Fruit fly (Drosophila melanogaster): ENCODE results near the gene CG9396.
A peak's percentile ranks its signal among the peaks of the same experiment; 100 is the strongest.

The CG9396 gene

DNA sequence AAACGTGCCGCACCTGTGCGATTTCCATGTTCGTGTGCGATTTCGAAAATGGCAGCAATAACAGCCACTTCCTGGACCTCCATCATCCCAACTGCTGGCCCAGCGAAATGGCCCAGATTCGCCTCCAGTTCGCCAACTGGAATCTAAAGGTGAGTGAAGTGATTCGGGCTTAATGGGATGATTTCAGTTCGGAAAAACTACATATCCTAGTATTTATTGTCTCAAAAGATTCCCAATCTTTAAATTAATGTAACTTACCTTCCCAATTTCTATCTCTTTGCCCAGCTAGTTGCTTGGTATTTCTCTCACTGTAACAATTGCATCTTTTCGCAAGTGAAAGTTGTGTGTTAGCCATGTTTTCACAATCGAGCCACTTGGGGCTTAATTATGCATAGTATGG is 10.6 kb upstream of the CG9396 start:
- TF ChIP-seq CG14711 (tag; optimal IDR thresholded peaks at IDR 0.05), result no peak
- no peak for TF ChIP-seq Mnt (GFP tag; optimal IDR thresholded peaks at IDR 0.05)
- no peak for TF ChIP-seq CG5204 (GFP tag; optimal IDR thresholded peaks at IDR 0.05)
- TF ChIP-seq cnc (optimal IDR thresholded peaks at IDR 0.05), result no peak

DNA sequence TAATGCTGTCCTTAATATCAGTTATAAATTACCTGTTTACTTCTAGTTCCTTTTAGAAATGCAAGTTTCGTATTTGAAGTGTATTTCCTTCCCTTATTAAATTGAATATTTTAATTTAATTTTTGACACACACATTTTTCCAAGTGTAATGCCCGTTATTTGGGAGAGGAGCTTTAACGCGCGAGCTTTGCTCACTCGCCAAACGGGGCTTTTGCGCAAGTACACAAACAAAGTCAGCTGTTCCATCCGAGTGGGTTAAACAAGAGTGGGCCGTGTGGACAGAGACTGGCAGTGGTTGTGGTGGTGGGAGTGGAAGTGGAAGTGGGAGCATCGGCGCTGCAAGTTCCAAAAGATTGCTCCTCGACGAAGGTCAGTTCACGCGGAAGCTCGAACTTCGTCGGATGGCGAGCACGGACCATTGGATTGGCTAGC is 9.7 kb upstream of the CG9396 start, which contains the start of gene CG8301:
Gene CG8301 (plus strand): TSS at position 218 of the 432 bp plus-strand sequence.
- TF ChIP-seq kay (GFP tag; ENCODE audit: borderline replicate concordance) (no peak), CG11617 (GFP tag; optimal IDR thresholded peaks at IDR 0.05) (peak; percentile 26), cnc (optimal IDR thresholded peaks at IDR 0.05) (no peak), CG14711 (tag; optimal IDR thresholded peaks at IDR 0.05) (peak; percentile 6), CG7101 (tag; optimal IDR thresholded peaks at IDR 0.05) (peak; percentile 25), Mnt (GFP tag; optimal IDR thresholded peaks at IDR 0.05) (no peak), toe (GFP tag; optimal IDR thresholded peaks at IDR 0.05) (no peak), Crg-1 (GFP tag; optimal IDR thresholded peaks at IDR 0.05) (no peak), ovo (GFP tag; optimal IDR thresholded peaks at IDR 0.05) (peak; percentile 97), CG12768 (GFP tag; optimal IDR thresholded peaks at IDR 0.05) (peak; percentile 36), Clk (GFP tag; optimal IDR thresholded peaks at IDR 0.05) (no peak), CG33017 (tag; optimal IDR thresholded peaks at IDR 0.05) (peak; percentile 29), Hr96 (GFP tag; optimal IDR thresholded peaks at IDR 0.05) (no peak), bab1 (GFP tag; optimal IDR thresholded peaks at IDR 0.05) (peak; percentile 61), tj (GFP tag; optimal IDR thresholded peaks at IDR 0.05) (peak; percentile 26), cic (GFP tag; optimal IDR thresholded peaks at IDR 0.05) (peak; percentile 6), pad (GFP tag; optimal IDR thresholded peaks at IDR 0.05) (no peak), CG5204 (GFP tag; optimal IDR thresholded peaks at IDR 0.05) (no peak), CG1620 (GFP tag; optimal IDR thresholded peaks at IDR 0.05) (peak; percentile 0), CG7045 (GFP tag; optimal IDR thresholded peaks at IDR 0.05) (peak; percentile 22)

DNA sequence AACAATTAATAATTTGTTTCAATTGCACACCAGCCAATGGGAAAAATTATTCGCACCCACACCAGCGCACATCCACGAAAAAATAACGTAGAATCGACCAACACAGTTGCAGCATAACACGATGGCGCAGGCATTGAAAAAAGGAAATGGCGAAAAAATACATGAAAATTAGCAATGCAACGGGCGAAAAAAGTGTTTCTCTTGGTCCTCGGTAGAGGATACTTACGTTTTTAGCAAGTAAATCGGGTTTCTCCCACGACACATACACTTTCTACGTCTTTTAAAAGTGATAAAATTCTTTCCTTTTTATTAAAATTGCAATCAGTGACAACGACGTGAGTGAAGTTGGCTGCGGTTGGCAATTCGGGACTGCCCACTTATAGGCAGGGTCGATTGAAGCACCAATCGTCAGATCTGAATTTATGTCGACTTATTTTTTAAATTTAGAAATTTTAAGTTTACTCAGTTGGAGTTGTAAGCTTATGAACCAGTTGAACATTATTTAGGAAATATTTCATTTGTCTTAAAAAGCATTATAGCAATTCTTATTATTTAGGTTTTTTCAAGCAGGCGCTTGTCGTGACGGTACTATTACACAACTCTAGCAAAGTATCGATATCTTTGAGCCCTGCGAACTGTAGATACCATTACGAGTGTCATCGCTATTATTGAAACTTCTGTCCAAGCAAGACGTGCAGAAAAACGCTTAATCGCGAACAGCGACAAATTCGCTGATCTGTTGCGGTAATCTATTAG is 6.1 kb upstream of the CG9396 start, which contains the start of the genes Kap-alpha3 and Son:
Gene Kap-alpha3 (minus strand): TSS at position 352 of the 756 bp plus-strand sequence.
Gene Son (plus strand): TSS at position 661 of the 756 bp plus-strand sequence.
- TF ChIP-seq cic (GFP tag; optimal IDR thresholded peaks at IDR 0.05), result peak; percentile 86
- TF ChIP-seq Hr96 (GFP tag; optimal IDR thresholded peaks at IDR 0.05), result peak; percentile 97
- TF ChIP-seq kay (GFP tag; ENCODE audit: borderline replicate concordance), result no peak
- no peak for TF ChIP-seq cnc (optimal IDR thresholded peaks at IDR 0.05)
- TF ChIP-seq toe (GFP tag; optimal IDR thresholded peaks at IDR 0.05), result peak; percentile 98
- TF ChIP-seq bab1 (GFP tag; optimal IDR thresholded peaks at IDR 0.05), result peak; percentile 90
- TF ChIP-seq CG7045 (GFP tag; optimal IDR thresholded peaks at IDR 0.05), result peak; percentile 96
- TF ChIP-seq Crg-1 (GFP tag; optimal IDR thresholded peaks at IDR 0.05), result peak; percentile 97
- peak; percentile 97 for TF ChIP-seq CG14711 (tag; optimal IDR thresholded peaks at IDR 0.05)
- peak; percentile 85 for TF ChIP-seq tj (GFP tag; optimal IDR thresholded peaks at IDR 0.05)
- TF ChIP-seq CG7101 (tag; optimal IDR thresholded peaks at IDR 0.05), result peak; percentile 95
- TF ChIP-seq CG1620 (GFP tag; optimal IDR thresholded peaks at IDR 0.05), result peak; percentile 98
- TF ChIP-seq Mnt (GFP tag; optimal IDR thresholded peaks at IDR 0.05), result peak; percentile 95
- TF ChIP-seq CG11617 (GFP tag; optimal IDR thresholded peaks at IDR 0.05), result peak; percentile 98
- TF ChIP-seq Clk (GFP tag; optimal IDR thresholded peaks at IDR 0.05), result peak; percentile 88
- TF ChIP-seq pad (GFP tag; optimal IDR thresholded peaks at IDR 0.05), result peak; percentile 89
- peak; percentile 89 for TF ChIP-seq CG33017 (tag; optimal IDR thresholded peaks at IDR 0.05)
- TF ChIP-seq CG5204 (GFP tag; optimal IDR thresholded peaks at IDR 0.05), result no peak
- TF ChIP-seq ovo (GFP tag; optimal IDR thresholded peaks at IDR 0.05), result peak; percentile 96
- TF ChIP-seq CG12768 (GFP tag; optimal IDR thresholded peaks at IDR 0.05), result peak; percentile 96

DNA sequence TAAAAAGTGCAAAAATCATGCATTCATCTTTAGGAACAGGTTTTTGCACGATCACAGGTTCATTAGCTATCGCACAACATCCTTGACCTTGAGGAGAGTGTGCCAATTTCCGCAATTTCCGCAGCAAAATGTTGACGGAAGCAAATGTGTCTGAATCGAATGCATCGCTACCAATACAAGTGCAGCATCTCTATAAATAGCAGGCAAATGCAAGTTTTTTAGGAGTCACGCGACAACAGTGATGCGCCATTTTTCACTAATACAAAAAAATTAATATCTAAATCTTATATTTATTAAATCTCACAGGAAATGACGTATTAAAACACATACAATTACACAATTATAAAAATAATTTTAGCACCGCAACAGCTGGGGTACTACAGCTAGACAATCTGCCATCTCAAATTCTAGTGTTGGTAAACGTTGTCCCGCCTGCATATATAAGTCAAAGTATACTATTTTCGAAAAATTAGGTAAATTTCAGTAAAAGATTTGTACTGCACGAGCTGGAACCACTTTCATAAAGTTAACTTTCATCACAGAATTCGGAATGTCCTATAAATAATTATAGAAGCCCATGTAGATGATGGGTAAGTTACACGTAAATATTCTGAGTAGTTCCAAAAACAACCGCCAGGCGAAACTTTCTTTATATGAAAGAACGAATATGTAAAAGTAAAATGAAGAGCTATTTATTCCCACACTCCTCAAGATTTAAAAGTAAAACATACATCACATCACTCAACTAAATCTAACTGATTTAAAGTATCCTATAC is 2.6 kb upstream of the CG9396 start, which contains the start of gene CG9399:
Gene CG9399 (minus strand): TSS at position 400 of the 776 bp plus-strand sequence.
- TF ChIP-seq CG1620 (GFP tag; optimal IDR thresholded peaks at IDR 0.05) (peak; percentile 99), pad (GFP tag; optimal IDR thresholded peaks at IDR 0.05) (peak; percentile 92), CG12768 (GFP tag; optimal IDR thresholded peaks at IDR 0.05) (peak; percentile 98), Hr96 (GFP tag; optimal IDR thresholded peaks at IDR 0.05) (peak; percentile 93), toe (GFP tag; optimal IDR thresholded peaks at IDR 0.05) (peak; percentile 97), CG7101 (tag; optimal IDR thresholded peaks at IDR 0.05) (peak; percentile 99), CG11617 (GFP tag; optimal IDR thresholded peaks at IDR 0.05) (peak; percentile 99), cic (GFP tag; optimal IDR thresholded peaks at IDR 0.05) (peak; percentile 78), CG14711 (tag; optimal IDR thresholded peaks at IDR 0.05) (peak; percentile 97), tj (GFP tag; optimal IDR thresholded peaks at IDR 0.05) (peak; percentile 95), Mnt (GFP tag; optimal IDR thresholded peaks at IDR 0.05) (peak; percentile 96), CG7045 (GFP tag; optimal IDR thresholded peaks at IDR 0.05) (peak; percentile 98), Crg-1 (GFP tag; optimal IDR thresholded peaks at IDR 0.05) (peak; percentile 98), kay (GFP tag; ENCODE audit: borderline replicate concordance) (no peak), bab1 (GFP tag; optimal IDR thresholded peaks at IDR 0.05) (peak; percentile 97), Clk (GFP tag; optimal IDR thresholded peaks at IDR 0.05) (peak; percentile 97), ovo (GFP tag; optimal IDR thresholded peaks at IDR 0.05) (peak; percentile 93), CG33017 (tag; optimal IDR thresholded peaks at IDR 0.05) (peak; percentile 98), CG5204 (GFP tag; optimal IDR thresholded peaks at IDR 0.05) (peak; percentile 98), cnc (optimal IDR thresholded peaks at IDR 0.05) (no peak)
